Fruit fly (Drosophila melanogaster) whole organism: ENCODE results near the gene Ugt37A3.

Experiments used
- CG8478 ChIP-seq: fragments of >200 bp; optimal IDR thresholded peaks from 2 replicates; lab custom pipeline; 2018; ENCODE audit warnings: inconsistent platforms
- Dll ChIP-seq: fragments of >200 bp; optimal IDR thresholded peaks from 2 replicates; lab custom pipeline; 2017
- EcR ChIP-seq, 2 experiments: fragments of >200 bp; optimal IDR thresholded peaks; 2 replicates each; lab custom pipeline; 2017; ENCODE audit warnings: missing biosample characterization in 2 of 2, missing genetic modification characterization in 2 of 2, missing genetic modification reagents in 2 of 2
- pan ChIP-seq: fragments of >200 bp; optimal IDR thresholded peaks from 2 replicates; lab custom pipeline; 2017
- psq ChIP-seq: fragments of >200 bp; optimal IDR thresholded peaks from 2 replicates; lab custom pipeline; 2017
- usp ChIP-seq: fragments of >200 bp; optimal IDR thresholded peaks from 2 replicates; lab custom pipeline; 2017; ENCODE audit warnings: missing biosample characterization, missing genetic modification characterization, mixed read lengths

The Ugt37A3 gene

dm6 chr3R:12743580-12743979 is at the start of gene Ugt37A3:
Gene Ugt37A3, minus strand, starts transcription at chr3R:12743680.
- no peak for TF ChIP-seq pan (lab: Kevin White, UChicago)

DNA sequence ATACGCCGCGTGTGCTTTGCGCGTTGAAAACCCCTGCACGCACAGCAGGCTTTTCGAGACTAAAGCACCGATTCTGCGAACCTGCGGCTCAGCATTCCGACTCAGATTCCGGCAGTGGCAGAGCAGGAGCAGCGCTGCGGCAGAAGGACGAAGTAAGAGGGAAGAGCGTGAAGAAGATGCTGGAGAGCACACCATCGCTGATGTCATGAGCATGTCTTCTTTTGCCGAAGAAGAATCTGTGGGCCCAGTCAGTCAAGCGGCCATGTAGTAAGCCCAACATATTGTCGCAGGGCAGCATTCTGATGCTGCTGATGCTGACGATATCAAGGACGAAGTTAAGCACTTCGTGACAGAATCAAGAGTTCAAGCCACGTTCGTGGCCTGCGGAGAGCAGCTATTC is 39.7 kb upstream of the Ugt37A3 start, which contains the start of gene beat-Vc:
beat-Vc (minus strand) TSS at position 65 of the 400 bp plus-strand sequence.
- TF ChIP-seq Dll (lab: Kevin White, UChicago) (no peak), pan (lab: Kevin White, UChicago) (no peak)

DNA sequence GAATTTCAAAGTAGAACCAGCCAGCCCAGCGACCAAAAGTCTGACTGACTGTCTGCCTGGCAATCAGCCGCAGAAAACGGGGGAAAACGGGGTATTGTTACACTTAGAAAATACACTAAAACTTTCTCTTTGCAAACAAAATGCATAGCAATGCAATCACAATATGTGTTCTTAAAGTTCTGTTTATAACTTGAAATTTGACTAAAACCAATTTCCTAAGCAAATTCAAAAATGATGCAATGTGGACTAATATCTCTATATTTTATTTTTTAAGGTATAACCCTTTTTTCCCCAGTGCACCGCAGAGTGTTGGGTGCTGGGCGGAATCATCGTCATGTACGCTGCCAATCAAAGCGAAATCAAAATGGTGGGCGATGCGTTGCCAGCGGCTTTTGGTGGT is 7.5 kb upstream of the Ugt37A3 start:
- no peak for TF ChIP-seq EcR (GFP tag; optimal IDR thresholded peaks at IDR 0.05; lab: Kevin White, UChicago)
- no peak for TF ChIP-seq CG8478 (lab: Kevin White, UChicago)
- no peak for TF ChIP-seq psq
- no peak for TF ChIP-seq pan (lab: Kevin White, UChicago)
- TF ChIP-seq usp (GFP tag; lab: Kevin White, UChicago): no peak
- no peak for TF ChIP-seq Dll (lab: Kevin White, UChicago)

DNA sequence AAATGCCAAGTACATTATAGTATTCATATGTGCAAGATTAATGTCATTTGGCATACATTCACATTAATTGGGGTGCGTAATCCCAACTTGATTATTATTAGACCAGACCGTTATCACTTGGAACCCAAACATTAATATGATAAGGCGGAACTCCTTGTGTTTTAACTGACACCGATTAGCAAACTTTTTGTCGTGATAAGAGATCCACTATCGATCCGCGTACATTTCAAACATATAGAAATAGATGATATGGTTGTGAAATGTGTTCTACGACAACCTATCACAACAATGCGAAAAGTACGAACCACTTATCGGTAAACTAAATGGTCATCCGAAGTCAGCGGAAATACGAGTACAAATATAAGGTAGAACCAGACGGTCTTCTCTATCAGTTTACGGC is 4.2 kb downstream of the Ugt37A3 start, which contains the start of gene Ugt37A2:
Ugt37A2 (plus strand) TSS at position 396 of the 400 bp plus-strand sequence.
- no peak for TF ChIP-seq EcR (GFP tag; optimal IDR thresholded peaks at IDR 0.05; lab: Kevin White, UChicago)
- no peak for TF ChIP-seq Dll (lab: Kevin White, UChicago)
- no peak for TF ChIP-seq CG8478 (lab: Kevin White, UChicago)
- TF ChIP-seq pan (lab: Kevin White, UChicago): no peak
- TF ChIP-seq usp (GFP tag; lab: Kevin White, UChicago): no peak
- no peak for TF ChIP-seq psq

- no peak for TF ChIP-seq EcR (GFP tag; optimal IDR thresholded peaks at IDR 0.05; lab: Kevin White, UChicago)
- no peak for TF ChIP-seq usp (GFP tag; lab: Kevin White, UChicago)
- TF ChIP-seq Dll (lab: Kevin White, UChicago): no peak
- TF ChIP-seq psq: no peak
- TF ChIP-seq pan (lab: Kevin White, UChicago): no peak
- no peak for TF ChIP-seq CG8478 (lab: Kevin White, UChicago)
Observed at dm6 chr3R:12727944-12728649, 15.4 kb downstream of the Ugt37A3 start.

- TF ChIP-seq pan (lab: Kevin White, UChicago) (no peak), CG8478 (lab: Kevin White, UChicago) (no peak), psq (no peak), Dll (lab: Kevin White, UChicago) (no peak), usp (GFP tag; lab: Kevin White, UChicago) (no peak), EcR (GFP tag; optimal IDR thresholded peaks at IDR 0.05; lab: Kevin White, UChicago) (no peak)
Observed at dm6 chr3R:12723759-12724158, 19.7 kb downstream of the Ugt37A3 start.

DNA sequence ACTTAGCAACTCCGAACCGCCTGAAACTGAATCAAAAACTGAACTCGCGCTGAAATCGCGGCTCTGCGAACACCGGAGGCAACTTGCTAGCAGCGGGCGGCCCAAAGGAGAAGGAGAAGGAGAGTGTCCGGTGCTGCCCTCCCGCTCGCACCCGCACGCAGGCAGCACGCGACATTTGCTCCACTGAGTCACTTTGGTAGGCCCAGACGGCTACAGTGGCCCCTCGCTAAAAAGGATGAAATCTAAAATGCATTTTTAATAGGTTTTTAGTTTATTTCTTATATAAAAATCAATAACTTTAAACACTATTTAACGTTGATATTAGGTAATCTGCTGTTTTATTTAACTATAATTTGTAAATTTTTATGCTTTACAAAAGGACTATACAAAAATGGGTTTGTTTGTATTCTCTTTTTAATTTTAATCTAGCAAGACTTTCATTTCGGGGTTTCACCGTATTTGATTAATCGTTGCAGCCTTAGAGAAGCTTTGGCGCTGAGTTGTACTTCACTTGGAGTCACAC is 21.0 kb downstream of the Ugt37A3 start, which contains the start of gene Men:
Men (minus strand) TSS at position 51 of the 523 bp plus-strand sequence.
- TF ChIP-seq Dll (lab: Kevin White, UChicago): no peak
- no peak for TF ChIP-seq usp (GFP tag; lab: Kevin White, UChicago)

DNA sequence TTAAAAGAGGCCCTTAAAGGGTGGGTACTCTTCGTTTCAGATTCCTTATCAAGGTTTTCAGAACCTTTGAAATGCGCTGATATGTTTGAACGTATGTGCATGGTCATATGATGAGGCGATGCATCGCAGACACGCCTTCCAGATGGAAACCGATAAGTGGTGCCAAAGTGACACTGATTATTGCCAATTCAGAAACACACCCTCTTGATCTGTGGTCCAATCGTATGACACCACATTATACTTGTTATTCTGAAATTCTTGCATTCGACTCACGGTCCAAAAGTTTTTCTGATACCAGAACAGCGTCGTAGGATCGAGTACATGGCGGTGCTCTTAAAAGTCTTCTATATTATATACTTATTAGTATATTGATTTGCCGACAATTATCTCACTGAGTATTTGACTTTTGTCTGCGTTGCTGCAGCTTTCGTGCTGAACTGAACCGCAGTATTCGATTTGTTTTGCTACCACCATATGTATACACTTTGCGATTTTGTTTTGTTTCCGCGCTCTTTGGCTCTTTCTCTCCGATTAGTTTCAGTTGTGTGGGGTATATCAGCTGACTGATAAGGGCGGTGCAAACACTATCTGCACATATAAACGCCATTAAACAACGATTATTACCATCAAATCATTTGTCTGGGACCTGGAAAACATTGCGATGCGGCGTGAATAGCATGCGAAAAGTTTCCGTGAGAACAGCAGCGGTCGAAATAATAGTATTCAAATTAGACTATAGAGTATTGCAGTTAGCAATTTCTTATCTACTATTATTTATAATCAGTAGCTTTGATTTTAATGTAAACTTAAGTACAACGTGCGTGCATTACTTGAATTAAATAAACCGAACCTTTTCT is 22.9 kb downstream of the Ugt37A3 start:
- no peak for TF ChIP-seq psq
- TF ChIP-seq EcR (GFP tag; optimal IDR thresholded peaks at IDR 0.05; lab: Kevin White, UChicago): no peak
- TF ChIP-seq usp (GFP tag; lab: Kevin White, UChicago): no peak

DNA sequence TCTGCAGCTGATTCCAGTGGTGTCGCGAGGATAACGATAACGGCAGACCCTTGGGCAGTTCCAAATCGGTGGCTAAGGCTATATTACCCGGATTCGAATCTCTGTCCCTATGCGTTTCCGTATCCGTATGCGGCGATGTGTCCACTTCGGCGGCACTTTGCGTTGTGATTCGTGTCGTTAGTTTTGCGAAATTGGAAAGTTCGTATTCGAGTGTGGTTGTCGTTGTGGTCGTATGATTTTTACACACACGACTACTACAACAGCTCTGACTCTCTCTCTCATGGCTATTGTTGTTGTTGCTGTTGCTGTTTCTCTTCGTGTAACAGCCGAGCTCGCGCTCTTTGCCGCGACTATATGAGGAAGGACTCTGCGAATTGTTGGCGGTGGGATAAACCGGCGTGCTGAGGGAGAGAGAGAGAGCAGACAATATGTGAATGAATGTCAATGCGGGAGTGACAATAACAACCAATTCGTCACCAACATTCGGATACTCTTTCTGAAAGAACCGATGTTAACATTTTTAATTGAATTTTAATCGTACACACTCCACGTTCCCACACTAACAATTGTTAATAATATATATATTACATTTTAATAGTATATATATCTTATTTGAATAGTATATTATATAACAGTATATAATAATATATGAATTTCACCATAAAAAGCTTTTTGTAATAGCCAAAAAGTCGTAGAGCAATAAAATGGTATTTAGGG is 23.7 kb downstream of the Ugt37A3 start:
- no peak for TF ChIP-seq pan (lab: Kevin White, UChicago)
- TF ChIP-seq usp (GFP tag; lab: Kevin White, UChicago): no peak
- TF ChIP-seq psq: no peak
- TF ChIP-seq EcR (GFP tag; optimal IDR thresholded peaks at IDR 0.05; lab: Kevin White, UChicago): no peak
- TF ChIP-seq Dll (lab: Kevin White, UChicago): no peak
- no peak for TF ChIP-seq CG8478 (lab: Kevin White, UChicago)

- no peak for TF ChIP-seq CG8478 (lab: Kevin White, UChicago)
- no peak for TF ChIP-seq usp (GFP tag; lab: Kevin White, UChicago)
- no peak for TF ChIP-seq Dll (lab: Kevin White, UChicago)
- no peak for TF ChIP-seq EcR (GFP tag; optimal IDR thresholded peaks at IDR 0.05; lab: Kevin White, UChicago)
- no peak for TF ChIP-seq psq
- no peak for TF ChIP-seq pan (lab: Kevin White, UChicago)
Observed at dm6 chr3R:12718536-12719033, 24.9 kb downstream of the Ugt37A3 start.
